Fruit fly (Drosophila melanogaster): ENCODE measurements around the gene CG5478.

Gene CG5478

dm6 chr3R:15920751-15921156 lies 12.8 kb downstream of the CG5478 start, which contains the start of gene Fbxl7 (continued):
- TF ChIP-seq ham (GFP tag; IDR thresholded peaks at IDR 0.05) (no peak), eyg (GFP tag; optimal IDR thresholded peaks at IDR 0.05) (no peak), CG7372 (GFP tag; IDR thresholded peaks at IDR 0.05) (no peak), CG4282 (GFP tag; optimal IDR thresholded peaks at IDR 0.05) (no peak), HLH4C (GFP tag; IDR thresholded peaks at IDR 0.05; ENCODE audit: partially characterized antibody) (no peak), CG2116 (GFP tag; optimal IDR thresholded peaks at IDR 0.05) (no peak), Neu2 (GFP tag; optimal IDR thresholded peaks at IDR 0.05; ENCODE audit: borderline replicate concordance) (no peak), dimm (GFP tag; IDR thresholded peaks at IDR 0.05) (no peak), Rfx (GFP tag; IDR thresholded peaks at IDR 0.05) (0 out of 2 replicates have a peak, but pooled peaks have one; percentile 20), CG16813 (GFP tag; IDR thresholded peaks at IDR 0.05; ENCODE audit: partially characterized antibody) (0 out of 3 replicates have a peak, but pooled peaks have one; percentile 23), dysf (GFP tag; IDR thresholded peaks at IDR 0.05) (no peak), HmgD (GFP tag; optimal IDR thresholded peaks at IDR 0.05) (peak; percentile 45), Xbp1 (GFP tag; optimal IDR thresholded peaks at IDR 0.05) (peak; percentile 49), Tbp (GFP tag; optimal IDR thresholded peaks at IDR 0.05) (no peak), gro (GFP tag; optimal IDR thresholded peaks at IDR 0.05) (no peak), dmrt11E (tag; optimal IDR thresholded peaks at IDR 0.05) (no peak), CG9609 (GFP tag; optimal IDR thresholded peaks at IDR 0.05) (no peak), CTCF (GFP tag; optimal IDR thresholded peaks at IDR 0.05) (no peak), Dfd (GFP tag; optimal IDR thresholded peaks at IDR 0.05) (no peak), Xrp1 (GFP tag; IDR thresholded peaks at IDR 0.05) (0 out of 2 replicates have a peak, but pooled peaks have one; percentile 17), CG15514 (GFP tag; optimal IDR thresholded peaks at IDR 0.05) (no peak), Eip74EF (GFP tag; optimal IDR thresholded peaks at IDR 0.05) (no peak), CG12104 (GFP tag; optimal IDR thresholded peaks at IDR 0.05) (no peak), ac (GFP tag; optimal IDR thresholded peaks at IDR 0.05) (peak; percentile 13), kah (GFP tag; optimal IDR thresholded peaks at IDR 0.05) (no peak), sob (GFP tag; IDR thresholded peaks at IDR 0.05) (0 out of 2 replicates have a peak, but pooled peaks have one; percentile 6), toy (GFP tag; IDR thresholded peaks at IDR 0.05) (no peak), br (optimal IDR thresholded peaks at IDR 0.05) (no peak), pzg (GFP tag; optimal IDR thresholded peaks at IDR 0.05) (no peak), CG4424 (GFP tag; optimal IDR thresholded peaks at IDR 0.05) (no peak), CG14667 (GFP tag; IDR thresholded peaks at IDR 0.05) (no peak), fd96Cb (tag; optimal IDR thresholded peaks at IDR 0.05) (no peak), wor (GFP tag; IDR thresholded peaks at IDR 0.05) (no peak), twi (tag; optimal IDR thresholded peaks at IDR 0.05) (no peak), CG1529 (GFP tag; optimal IDR thresholded peaks at IDR 0.05) (no peak), Trl (optimal IDR thresholded peaks at IDR 0.05) (peak; percentile 43 to 78), Trl (GFP tag; optimal IDR thresholded peaks at IDR 0.05) (peak; percentile 26), H15 (GFP tag; IDR thresholded peaks at IDR 0.05) (no peak), phol (tag; optimal IDR thresholded peaks at IDR 0.05) (no peak), CG4820 (GFP tag; optimal IDR thresholded peaks at IDR 0.05) (no peak), salm (tag; optimal IDR thresholded peaks at IDR 0.05) (no peak), ara (GFP tag; IDR thresholded peaks at IDR 0.05) (peak; percentile 29; the same call in 1 of the 2 replicates), CG34422 (GFP tag; IDR thresholded peaks at IDR 0.05) (0 out of 3 replicates have a peak, but pooled peaks have one; percentile 32), CG11695 (GFP tag; IDR thresholded peaks at IDR 0.05) (0 out of 3 replicates have a peak, but pooled peaks have one; percentile 34), tll (GFP tag; optimal IDR thresholded peaks at IDR 0.05) (peak in 1 of 2 experiments; percentile 89), Optix (GFP tag; IDR thresholded peaks at IDR 0.05) (no peak), CG15011 (GFP tag; optimal IDR thresholded peaks at IDR 0.05) (no peak), nerfin-1 (tag; optimal IDR thresholded peaks at IDR 0.05) (no peak), Stat92E (GFP tag; optimal IDR thresholded peaks at IDR 0.05) (peak in 1 of 3 experiments; percentile 48), HHEX (GFP tag; optimal IDR thresholded peaks at IDR 0.05) (no peak), CG12071 (GFP tag; optimal IDR thresholded peaks at IDR 0.05) (no peak), CG17912 (GFP tag; optimal IDR thresholded peaks at IDR 0.05) (no peak)

Measured in whole organism, embryonic.